Fruit fly (Drosophila melanogaster) whole organism, adult: ENCODE data around the gene S.

Experiments used
- CG1620 ChIP-seq: fragments of 200-800 bp; sonication (Bioruptor generic); optimal IDR thresholded peaks from 2 replicates; lab custom pipeline; 2016; ENCODE audit warnings: missing biosample characterization, missing genetic modification characterization
- bab1 ChIP-seq: fragments of 200-800 bp; sonication (Bioruptor generic); optimal IDR thresholded peaks from 3 replicates; lab custom pipeline; 2019; ENCODE audit warnings: missing biosample characterization, mild to moderate bottlenecking, missing genetic modification characterization, moderate library complexity
- cic ChIP-seq: fragments of 200-800 bp; sonication (Bioruptor generic); optimal IDR thresholded peaks from 2 replicates; lab custom pipeline; 2017; ENCODE audit warnings: missing biosample characterization, mild to moderate bottlenecking, missing genetic modification characterization, moderate library complexity
- kay ChIP-seq: fragments of 200-800 bp; sonication (Bioruptor generic); peaks from one replicate; lab custom pipeline; 2016; ENCODE audit warnings: missing biosample characterization, missing genetic modification characterization, borderline replicate concordance

- TF ChIP-seq CG1620 (GFP tag; lab: Kevin White, UChicago) (no peak), kay (GFP tag; lab: Kevin White, UChicago) (no peak), bab1 (GFP tag; lab: Kevin White, UChicago) (no peak), cic (no peak)
Measured at dm6 chr2L:1095450-1095849, 17.8 kb upstream of the S start.
